Fruit fly (Drosophila melanogaster) whole organism, wandering third instar larva: ENCODE results near the gene CG46270.

ENCODE experiments used
- Abd-B ChIP-seq: fragments of >200 bp; optimal IDR thresholded peaks from 2 replicates; lab custom pipeline; 2017; ENCODE audit warnings: missing biosample characterization, missing genetic modification characterization
- CG32264 ChIP-seq: fragments of 200-800 bp; sonication (Bioruptor generic); optimal IDR thresholded peaks from 2 replicates; lab custom pipeline; 2016; ENCODE audit warnings: missing biosample characterization, missing genetic modification characterization
- CG9705 ChIP-seq: fragments of 200-800 bp; sonication (Bioruptor generic); optimal IDR thresholded peaks from 2 replicates; lab custom pipeline; 2018; ENCODE audit warnings: missing biosample characterization, mild to moderate bottlenecking, missing genetic modification characterization
- CrebA ChIP-seq: fragments of 200-800 bp; sonication (Bioruptor generic); optimal IDR thresholded peaks from 2 replicates; lab custom pipeline; 2016; ENCODE audit warnings: missing biosample characterization, mild to moderate bottlenecking, missing genetic modification characterization, borderline replicate concordance
- Dfd ChIP-seq: fragments of >200 bp; optimal IDR thresholded peaks from 2 replicates; lab custom pipeline; 2017; ENCODE audit warnings: missing biosample characterization, missing genetic modification characterization
- Dif ChIP-seq: fragments of 200-275, 200-300 bp; sonication (Bioruptor generic); optimal IDR thresholded peaks from 2 replicates; lab custom pipeline; 2018; ENCODE audit warnings: missing biosample characterization, missing genetic modification characterization; ENCODE audit not compliant: partially characterized antibody
- GATAd ChIP-seq: sonication (Bioruptor generic); optimal IDR thresholded peaks from 2 replicates; lab custom pipeline; 2016; ENCODE audit warnings: missing biosample characterization, missing genetic modification characterization
- HLH106 ChIP-seq: fragments of 200-800 bp; optimal IDR thresholded peaks from 3 replicates; lab custom pipeline; 2019; ENCODE audit warnings: missing biosample characterization, mild to moderate bottlenecking, missing genetic modification characterization, moderate library complexity
- Hnf4 ChIP-seq: fragments of 200-800 bp; sonication (Bioruptor generic); optimal IDR thresholded peaks from 2 replicates; lab custom pipeline; 2016; ENCODE audit warnings: missing biosample characterization, mild to moderate bottlenecking, missing genetic modification characterization
- Hr78 ChIP-seq: fragments of >200 bp; optimal IDR thresholded peaks from 2 replicates; lab custom pipeline; 2017; ENCODE audit warnings: missing biosample characterization, missing genetic modification characterization
- Hr83 ChIP-seq: fragments of 200-300 bp; sonication (Bioruptor generic); optimal IDR thresholded peaks from 2 replicates; lab custom pipeline; 2016; ENCODE audit warnings: missing biosample characterization, mild to moderate bottlenecking, missing genetic modification characterization, moderate library complexity; ENCODE audit not compliant: poor library complexity, severe bottlenecking
- Jra ChIP-seq: sonication (Bioruptor generic); optimal IDR thresholded peaks from 2 replicates; lab custom pipeline; 2016; ENCODE audit warnings: missing biosample characterization, missing genetic modification characterization
- Mio ChIP-seq: sonication (Bioruptor generic); optimal IDR thresholded peaks from 2 replicates; lab custom pipeline; 2016; ENCODE audit warnings: missing biosample characterization, missing genetic modification characterization
- Myc ChIP-seq: fragments of >200 bp; optimal IDR thresholded peaks from 2 replicates; lab custom pipeline; 2017
- N ChIP-seq: fragments of >200 bp; optimal IDR thresholded peaks from 2 replicates; lab custom pipeline; 2018; ENCODE audit warnings: missing biosample characterization, missing external identifiers, missing genetic modification characterization
- OdsH ChIP-seq: fragments of 200-800 bp; sonication (Bioruptor generic); optimal IDR thresholded peaks from 2 replicates; lab custom pipeline; 2016; ENCODE audit warnings: missing biosample characterization, mild to moderate bottlenecking, missing genetic modification characterization
- Rel ChIP-seq, 2 experiments: fragments of 200-800 bp; sonication (Bioruptor generic) in 1 of 2; optimal IDR thresholded peaks; 2 replicates in 1 of 2; 3 replicates in 1 of 2; lab custom pipeline; 2016 to 2019; ENCODE audit warnings: mild to moderate bottlenecking in 2 of 2, missing biosample characterization in 2 of 2, missing genetic modification characterization in 2 of 2, moderate library complexity in 1 of 2
- Sp1 ChIP-seq: fragments of 200-800 bp; sonication (Bioruptor generic); optimal IDR thresholded peaks from 3 replicates; lab custom pipeline; 2019; ENCODE audit warnings: missing biosample characterization, mild to moderate bottlenecking, missing genetic modification characterization, moderate library complexity
- Vsx2 ChIP-seq: fragments of 200-300, 225-300 bp; sonication (Bioruptor generic); optimal IDR thresholded peaks from 2 replicates; lab custom pipeline; 2018; ENCODE audit warnings: missing biosample characterization, missing genetic modification characterization; ENCODE audit not compliant: partially characterized antibody
- br ChIP-seq: fragments of 200-800 bp; sonication (Bioruptor generic); optimal IDR thresholded peaks from 2 replicates; lab custom pipeline; 2016; ENCODE audit warnings: missing biosample characterization, missing genetic modification characterization
- brk ChIP-seq: fragments of 200-800 bp; sonication (Bioruptor generic); optimal IDR thresholded peaks from 2 replicates; lab custom pipeline; 2016; ENCODE audit warnings: missing biosample characterization, mild to moderate bottlenecking, missing genetic modification characterization
- dl ChIP-seq, 2 experiments: fragments of 175-275, 200-275 bp in 1 of 2; fragments of 200-275 bp in 1 of 2; sonication (Bioruptor generic); optimal IDR thresholded peaks; lab custom pipeline; 2018; ENCODE audit warnings: mild to moderate bottlenecking in 2 of 2, missing biosample characterization in 2 of 2, missing genetic modification characterization in 2 of 2, moderate library complexity in 2 of 2; ENCODE audit not compliant: partially characterized antibody in 2 of 2, insufficient read depth in 1 of 2
- dmrt93B ChIP-seq: fragments of 200-800 bp; sonication (Bioruptor generic); optimal IDR thresholded peaks from 2 replicates; lab custom pipeline; 2018; ENCODE audit warnings: missing biosample characterization, mild to moderate bottlenecking, missing genetic modification characterization
- dsf ChIP-seq: sonication (Bioruptor generic); optimal IDR thresholded peaks from 2 replicates; lab custom pipeline; 2016; ENCODE audit warnings: missing biosample characterization, missing genetic modification characterization, borderline replicate concordance
- ey ChIP-seq: fragments of 200-800 bp; sonication (Bioruptor generic); optimal IDR thresholded peaks from 2 replicates; lab custom pipeline; 2016; ENCODE audit warnings: missing biosample characterization, missing genetic modification characterization
- foxo ChIP-seq, 2 experiments: fragments of 200-800 bp; sonication (Bioruptor generic); optimal IDR thresholded peaks; 2 replicates in 1 of 2; 3 replicates in 1 of 2; lab custom pipeline; 2016 to 2017; ENCODE audit warnings: missing biosample characterization in 2 of 2, missing genetic modification characterization in 2 of 2
- fru ChIP-seq: fragments of 200-800 bp; sonication (Bioruptor generic); optimal IDR thresholded peaks from 3 replicates; lab custom pipeline; 2016; ENCODE audit warnings: missing biosample characterization, mild to moderate bottlenecking, missing genetic modification characterization
- h ChIP-seq: fragments of 200-800 bp; sonication (Bioruptor generic); optimal IDR thresholded peaks from 3 replicates; lab custom pipeline; 2016; ENCODE audit warnings: missing biosample characterization, mild to moderate bottlenecking, missing genetic modification characterization
- jim ChIP-seq: fragments of 175-275, 200-325 bp; sonication (Bioruptor generic); optimal IDR thresholded peaks from 2 replicates; lab custom pipeline; 2016; ENCODE audit warnings: missing biosample characterization, mild to moderate bottlenecking, missing genetic modification characterization
- lola ChIP-seq: fragments of >200 bp; optimal IDR thresholded peaks from 2 replicates; lab custom pipeline; 2017; ENCODE audit warnings: missing biosample characterization, missing genetic modification characterization
- pan ChIP-seq: fragments of >200 bp; optimal IDR thresholded peaks from 2 replicates; lab custom pipeline; 2017
- psq ChIP-seq: fragments of 200-800 bp; sonication (Bioruptor generic); optimal IDR thresholded peaks from 3 replicates; lab custom pipeline; 2017; ENCODE audit warnings: missing biosample characterization, mild to moderate bottlenecking, missing genetic modification characterization, moderate library complexity
- rgr ChIP-seq: fragments of 200-800 bp; sonication (Bioruptor generic); optimal IDR thresholded peaks from 3 replicates; lab custom pipeline; 2016; ENCODE audit warnings: missing biosample characterization, mild to moderate bottlenecking, missing genetic modification characterization
- sage ChIP-seq: fragments of 200-800 bp; sonication (Bioruptor generic); optimal IDR thresholded peaks from 2 replicates; lab custom pipeline; 2016; ENCODE audit warnings: missing biosample characterization, mild to moderate bottlenecking, missing genetic modification characterization
- sv ChIP-seq: fragments of 200-800 bp; sonication (Bioruptor generic); optimal IDR thresholded peaks from 3 replicates; lab custom pipeline; 2016; ENCODE audit warnings: missing biosample characterization, missing genetic modification characterization
- tai ChIP-seq: sonication (Bioruptor generic); optimal IDR thresholded peaks from 2 replicates; lab custom pipeline; 2016; ENCODE audit warnings: missing biosample characterization, missing genetic modification characterization
- usp ChIP-seq: fragments of >200 bp; optimal IDR thresholded peaks from 2 replicates; lab custom pipeline; 2017; ENCODE audit warnings: missing biosample characterization, missing genetic modification characterization
- woc ChIP-seq: sonication (Bioruptor generic); optimal IDR thresholded peaks from 2 replicates; lab custom pipeline; 2016; ENCODE audit warnings: missing biosample characterization, mild to moderate bottlenecking, missing genetic modification characterization

Gene CG46270

dm6 chr3R:10412550-10413459 lies 15.4 kb downstream of the CG46270 start, which contains the start of the genes Irp-1B and Rrp46:
Irp-1B (minus strand) TSS chr3R:10412869.
Rrp46 (plus strand) TSS chr3R:10413301.
- TF ChIP-seq lola (GFP tag; lab: Kevin White, UChicago) (no peak), tai (GFP tag; lab: Kevin White, UChicago) (no peak), sv (GFP tag; lab: Kevin White, UChicago) (no peak), GATAd (no peak), Hr78 (GFP tag; lab: Kevin White, UChicago) (no peak), h (GFP tag; lab: Kevin White, UChicago) (peak; percentile 23), Sp1 (GFP tag; lab: Kevin White, UChicago) (peak; percentile 6), usp (GFP tag; lab: Kevin White, UChicago) (no peak), Dfd (GFP tag; lab: Kevin White, UChicago) (no peak), br (no peak), ey (GFP tag; lab: Kevin White, UChicago) (no peak), fru (GFP tag; lab: Kevin White, UChicago) (peak; percentile 3), psq (peak; percentile 20), Hnf4 (GFP tag; lab: Kevin White, UChicago) (peak; percentile 18), sage (GFP tag; lab: Kevin White, UChicago) (no peak), CG32264 (GFP tag; lab: Kevin White, UChicago) (no peak), N (GFP tag; lab: Kevin White, UChicago) (no peak), Myc (lab: Kevin White, UChicago) (peak; percentile 9), Abd-B (GFP tag; lab: Kevin White, UChicago) (no peak), rgr (GFP tag; lab: Kevin White, UChicago) (peak; percentile 0), jim (no peak), OdsH (GFP tag; lab: Kevin White, UChicago) (peak; percentile 1)

- TF ChIP-seq dl (GFP tag; optimal IDR thresholded peaks at IDR 0.05; lab: Kevin White, UChicago; ENCODE audit: insufficient read depth in 1 of 2, partially characterized antibody in 2 of 2), result no peak
- no peak for TF ChIP-seq dmrt93B
- no peak for TF ChIP-seq pan (lab: Kevin White, UChicago)
- no peak for TF ChIP-seq Myc (lab: Kevin White, UChicago)
- peak; percentile 60 for TF ChIP-seq Hnf4 (GFP tag; lab: Kevin White, UChicago)
- no peak for TF ChIP-seq Dif (GFP tag; lab: Kevin White, UChicago)
- peak; percentile 87 for TF ChIP-seq HLH106
- TF ChIP-seq br, result peak; percentile 68
- TF ChIP-seq psq, result peak; percentile 33
- TF ChIP-seq tai (GFP tag; lab: Kevin White, UChicago), result no peak
- TF ChIP-seq CG9705 (GFP tag; lab: Kevin White, UChicago), result peak; percentile 53
- no peak for TF ChIP-seq Mio (GFP tag; lab: Kevin White, UChicago)
- no peak for TF ChIP-seq CG32264 (GFP tag; lab: Kevin White, UChicago)
- TF ChIP-seq Sp1 (GFP tag; lab: Kevin White, UChicago), result peak; percentile 83
- TF ChIP-seq Dfd (GFP tag; lab: Kevin White, UChicago), result no peak
- TF ChIP-seq N (GFP tag; lab: Kevin White, UChicago), result no peak
- TF ChIP-seq sage (GFP tag; lab: Kevin White, UChicago), result no peak
- TF ChIP-seq Vsx2 (GFP tag; lab: Kevin White, UChicago), result no peak
- no peak for TF ChIP-seq Hr78 (GFP tag; lab: Kevin White, UChicago)
- no peak for TF ChIP-seq brk (GFP tag; lab: Kevin White, UChicago)
- TF ChIP-seq foxo (GFP tag; optimal IDR thresholded peaks at IDR 0.05; lab: Kevin White, UChicago), result peak in 1 of 2 experiments; percentile 91
- no peak for TF ChIP-seq fru (GFP tag; lab: Kevin White, UChicago)
- TF ChIP-seq Hr83 (GFP tag; lab: Kevin White, UChicago), result no peak
- TF ChIP-seq dsf (GFP tag; lab: Kevin White, UChicago), result no peak
- no peak for TF ChIP-seq CrebA (GFP tag; lab: Kevin White, UChicago)
- TF ChIP-seq Rel (GFP tag; optimal IDR thresholded peaks at IDR 0.05; lab: Kevin White, UChicago), result no peak
- TF ChIP-seq Rel (tag; optimal IDR thresholded peaks at IDR 0.05; lab: Kevin White, UChicago), result peak; percentile 75
- TF ChIP-seq h (GFP tag; lab: Kevin White, UChicago), result peak; percentile 94
- TF ChIP-seq jim, result no peak
- TF ChIP-seq OdsH (GFP tag; lab: Kevin White, UChicago), result peak; percentile 59
- TF ChIP-seq Jra (GFP tag; lab: Kevin White, UChicago), result peak; percentile 3
- TF ChIP-seq lola (GFP tag; lab: Kevin White, UChicago), result no peak
- no peak for TF ChIP-seq Abd-B (GFP tag; lab: Kevin White, UChicago)
- TF ChIP-seq ey (GFP tag; lab: Kevin White, UChicago), result peak; percentile 53
- no peak for TF ChIP-seq sv (GFP tag; lab: Kevin White, UChicago)
- no peak for TF ChIP-seq GATAd
- TF ChIP-seq rgr (GFP tag; lab: Kevin White, UChicago), result peak; percentile 75
- TF ChIP-seq woc (GFP tag; lab: Kevin White, UChicago), result no peak
These were observed 16.3 kb downstream of the CG46270 start for dm6 chr3R:10411752-10412549.
